Worm (Caenorhabditis elegans): ENCODE measurements around the gene puf-3.

puf-3 gene

DNA sequence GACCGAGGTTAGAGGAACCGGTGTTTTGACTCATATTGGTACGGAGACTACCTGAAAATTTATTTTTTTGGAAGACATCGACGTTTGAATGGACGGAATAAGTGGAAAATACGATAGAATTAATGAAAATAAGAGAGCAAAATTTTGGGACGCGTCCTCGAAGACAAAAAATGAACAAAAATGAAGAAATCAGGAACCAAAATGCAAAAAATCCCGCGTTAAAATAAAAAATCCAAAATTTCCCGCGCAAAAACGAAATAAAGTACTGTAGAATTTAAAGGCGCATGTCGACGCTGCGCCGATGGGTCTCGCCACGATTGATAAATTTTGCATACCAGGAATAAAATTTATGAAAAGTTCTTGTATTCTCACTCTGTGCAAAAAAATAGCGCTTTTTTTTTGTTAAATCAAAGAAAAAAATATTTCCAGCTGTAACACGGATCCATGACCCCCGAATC lies at the start of gene puf-3 (continued):
- TF ChIP-seq dpl-1 (GFP tag; optimal IDR thresholded peaks at IDR 0.05), result peak; percentile 93
- no peak for TF ChIP-seq attf-3 (GFP tag; conservative IDR thresholded peaks at IDR 0.05)
- TF ChIP-seq madf-3 (GFP tag; IDR thresholded peaks at IDR 0.05), result peak; percentile 85; the same call in 1 of the 2 replicates
- TF ChIP-seq atf-7 (tag; optimal IDR thresholded peaks at IDR 0.05), result no peak
- TF ChIP-seq F22D6.2 (tag; optimal IDR thresholded peaks at IDR 0.05), result no peak
- TF ChIP-seq zfh-2 (GFP tag; conservative IDR thresholded peaks at IDR 0.05), result no peak; the same call in 1 of the 2 replicates
- TF ChIP-seq cebp-1 (GFP tag; IDR thresholded peaks at IDR 0.05), result no peak
- TF ChIP-seq cebp-1 (tag; optimal IDR thresholded peaks at IDR 0.05), result no peak
- TF ChIP-seq ztf-6 (GFP tag; IDR thresholded peaks at IDR 0.05), result no peak
- no peak for TF ChIP-seq lin-26 (GFP tag; IDR thresholded peaks at IDR 0.05)
- TF ChIP-seq C17E4.6 (GFP tag; IDR thresholded peaks at IDR 0.05), result no peak
- no peak for TF ChIP-seq ztf-3 (GFP tag; optimal IDR thresholded peaks at IDR 0.05)
- TF ChIP-seq efl-1 (GFP tag; optimal IDR thresholded peaks at IDR 0.05), result peak; percentile 97
- no peak for TF ChIP-seq F57C9.4 (tag; optimal IDR thresholded peaks at IDR 0.05)
- TF ChIP-seq B0336.3 (GFP tag; IDR thresholded peaks at IDR 0.05), result peak; percentile 76
- TF ChIP-seq ceh-58 (GFP tag; IDR thresholded peaks at IDR 0.05), result no peak
- TF ChIP-seq mxl-1 (tag; optimal IDR thresholded peaks at IDR 0.05), result no peak
- TF ChIP-seq pbrm-1 (GFP tag; IDR thresholded peaks at IDR 0.05), result peak; percentile 61
- TF ChIP-seq ama-1 (optimal IDR thresholded peaks at IDR 0.05), result no peak
- no peak for TF ChIP-seq ama-1 (GFP tag; optimal IDR thresholded peaks at IDR 0.05)
- TF ChIP-seq mel-28 (tag; optimal IDR thresholded peaks at IDR 0.05; ENCODE audit: borderline replicate concordance), result no peak
- no peak for TF ChIP-seq F37B4.10 (GFP tag; IDR thresholded peaks at IDR 0.05)
- no peak for TF ChIP-seq somi-1 (GFP tag; optimal IDR thresholded peaks at IDR 0.05)
- TF ChIP-seq let-607 (tag; optimal IDR thresholded peaks at IDR 0.05), result no peak
- peak; percentile 30; the same call in 1 of the 2 replicates for TF ChIP-seq ceh-100 (GFP tag; IDR thresholded peaks at IDR 0.05)
- TF ChIP-seq K11D2.4 (GFP tag; IDR thresholded peaks at IDR 0.05), result no peak
- TF ChIP-seq Y95B8A.8 (GFP tag; IDR thresholded peaks at IDR 0.05), result peak; percentile 88
- peak; percentile 69 for TF ChIP-seq rcor-1 (GFP tag; IDR thresholded peaks at IDR 0.05)
- TF ChIP-seq cebp-2 (GFP tag; IDR thresholded peaks at IDR 0.05), result no peak
- TF ChIP-seq zim-3 (tag; optimal IDR thresholded peaks at IDR 0.05), result no peak
- TF ChIP-seq Y56A3A.18 (GFP tag; IDR thresholded peaks at IDR 0.05), result no peak
- TF ChIP-seq snpc-1.1 (tag; optimal IDR thresholded peaks at IDR 0.05; ENCODE audit: insufficient read depth), result peak; percentile 75
- no peak for TF ChIP-seq ets-4 (GFP tag; optimal IDR thresholded peaks at IDR 0.05)
- TF ChIP-seq egl-44 (GFP tag; IDR thresholded peaks at IDR 0.05), result no peak
- TF ChIP-seq T26A5.8 (tag; optimal IDR thresholded peaks at IDR 0.05), result no peak
- no peak for TF ChIP-seq F55B11.4 (tag; optimal IDR thresholded peaks at IDR 0.05; ENCODE audit: borderline replicate concordance, insufficient read depth)
- no peak for TF ChIP-seq ZK185.1 (tag; optimal IDR thresholded peaks at IDR 0.05; ENCODE audit: poor library complexity, severe bottlenecking)
- TF ChIP-seq nhr-179 (tag; optimal IDR thresholded peaks at IDR 0.05), result no peak
- TF ChIP-seq F49E8.2 (tag; optimal IDR thresholded peaks at IDR 0.05; ENCODE audit: insufficient read depth), result peak; percentile 77
- no peak for TF ChIP-seq repo-1 (tag; optimal IDR thresholded peaks at IDR 0.05)
- TF ChIP-seq snpc-4 (GFP tag; optimal IDR thresholded peaks at IDR 0.05), result peak; percentile 76
- peak in 3 of 4 experiments; percentile 55 to 92 (median 82) for TF ChIP-seq snpc-4 (tag; optimal IDR thresholded peaks at IDR 0.05)
- no peak for TF ChIP-seq chd-7 (tag; optimal IDR thresholded peaks at IDR 0.05)
- peak; percentile 63 for TF ChIP-seq mcd-1 (GFP tag; IDR thresholded peaks at IDR 0.05)
- no peak for TF ChIP-seq nhr-27 (tag; optimal IDR thresholded peaks at IDR 0.05)
- no peak for TF ChIP-seq sptf-2 (GFP tag; optimal IDR thresholded peaks at IDR 0.05)
- TF ChIP-seq sdz-38 (tag; optimal IDR thresholded peaks at IDR 0.05), result no peak
- TF ChIP-seq nfya-1 (tag; optimal IDR thresholded peaks at IDR 0.05; ENCODE audit: borderline replicate concordance, insufficient read depth), result no peak
- TF ChIP-seq F23B12.7 (tag; optimal IDR thresholded peaks at IDR 0.05; ENCODE audit: insufficient read depth), result no peak

Data from whole organism, young adult.